Fruit fly (Drosophila melanogaster) whole organism, pupa: ENCODE data around the gene Rok.

ENCODE experiments used
- CG10348 ChIP-seq: fragments of 200-800 bp; sonication (Bioruptor generic); IDR thresholded peaks from 2 replicates; pipeline ENCODE4 v1.3.6; 2022; ENCODE audit warnings: missing biosample characterization, missing genetic modification characterization
- CG12605 ChIP-seq: fragments of 200-800 bp; sonication (Bioruptor generic); IDR thresholded peaks from 2 replicates; pipeline ENCODE4 v1.3.6; 2022; ENCODE audit warnings: missing biosample characterization, missing genetic modification characterization
- CG13204 ChIP-seq: fragments of 200-800 bp; sonication (Bioruptor generic); optimal IDR thresholded peaks from 2 replicates; lab custom pipeline; 2018; ENCODE audit warnings: missing biosample characterization, mild to moderate bottlenecking, missing genetic modification characterization, moderate library complexity
- CG14655 ChIP-seq: fragments of 200-800 bp; sonication (Bioruptor generic); optimal IDR thresholded peaks from 3 replicates; lab custom pipeline; 2017; ENCODE audit warnings: mild to moderate bottlenecking, missing biosample characterization, missing genetic modification reagents, missing genetic modification characterization
- CG15710 ChIP-seq: fragments of 200-800 bp; sonication (Bioruptor generic); optimal IDR thresholded peaks from 2 replicates; lab custom pipeline; 2018; ENCODE audit warnings: missing biosample characterization, mild to moderate bottlenecking, missing genetic modification characterization, moderate library complexity
- CG17806 ChIP-seq: fragments of 200-800 bp; sonication (Bioruptor generic); optimal IDR thresholded peaks from 2 replicates; lab custom pipeline; 2018; ENCODE audit warnings: missing biosample characterization, mild to moderate bottlenecking, missing genetic modification characterization, moderate library complexity
- CG32121 ChIP-seq: fragments of 200-800 bp; sonication (Bioruptor generic); IDR thresholded peaks from 2 replicates; pipeline ENCODE4 v1.3.6; 2022; ENCODE audit warnings: missing biosample characterization, missing genetic modification characterization
- CG34367 ChIP-seq: fragments of 200-800 bp; sonication (Bioruptor generic); optimal IDR thresholded peaks from 2 replicates; lab custom pipeline; 2018; ENCODE audit warnings: missing biosample characterization, mild to moderate bottlenecking, missing genetic modification characterization
- CG4496 ChIP-seq: fragments of 200-800 bp; sonication (Bioruptor generic); IDR thresholded peaks from 3 replicates; pipeline ENCODE4 v1.3.6; 2022; ENCODE audit warnings: missing biosample characterization, missing genetic modification characterization
- CG8159 ChIP-seq: fragments of 200-800 bp; sonication (Bioruptor generic); optimal IDR thresholded peaks from 3 replicates; lab custom pipeline; 2018; ENCODE audit warnings: missing biosample characterization, mild to moderate bottlenecking, missing genetic modification characterization, moderate library complexity
- CG8301 ChIP-seq: fragments of 200-800 bp; sonication (Bioruptor generic); optimal IDR thresholded peaks from 2 replicates; lab custom pipeline; 2018; ENCODE audit warnings: missing biosample characterization, mild to moderate bottlenecking, missing genetic modification characterization
- CG9948 ChIP-seq: fragments of 200-800 bp; sonication (Bioruptor generic); optimal IDR thresholded peaks from 2 replicates; lab custom pipeline; 2018; ENCODE audit warnings: missing biosample characterization, mild to moderate bottlenecking, missing genetic modification characterization, moderate library complexity
- D1 ChIP-seq: fragments of 200-800 bp; sonication (Bioruptor generic); optimal IDR thresholded peaks from 2 replicates; lab custom pipeline; 2018; ENCODE audit warnings: missing biosample characterization, mild to moderate bottlenecking, missing genetic modification characterization, moderate library complexity
- EcR ChIP-seq: fragments of 200-800 bp; sonication (Bioruptor generic); optimal IDR thresholded peaks from 3 replicates; lab custom pipeline; 2019; ENCODE audit warnings: missing biosample characterization, missing genetic modification characterization, mild to moderate bottlenecking, moderate library complexity, missing genetic modification reagents
- Ets98B ChIP-seq: fragments of 200-800 bp; sonication (Bioruptor generic); IDR thresholded peaks from 2 replicates; pipeline ENCODE4 v1.3.6; 2022; ENCODE audit warnings: missing biosample characterization, missing genetic modification characterization
- Pif1A ChIP-seq: fragments of 200-800 bp; sonication (Bioruptor generic); optimal IDR thresholded peaks from 3 replicates; lab custom pipeline; 2016; ENCODE audit warnings: missing biosample characterization, missing genetic modification characterization
- Pif1B ChIP-seq: fragments of 200-800 bp; sonication (Bioruptor generic); optimal IDR thresholded peaks from 3 replicates; lab custom pipeline; 2016; ENCODE audit warnings: missing biosample characterization, missing genetic modification characterization
- Snoo ChIP-seq: fragments of 200-800 bp; sonication (Bioruptor generic); optimal IDR thresholded peaks from 3 replicates; lab custom pipeline; 2017; ENCODE audit warnings: missing biosample characterization, mild to moderate bottlenecking, missing genetic modification characterization, inconsistent platforms
- fd96Ca ChIP-seq: fragments of 200-800 bp; sonication (Bioruptor generic); IDR thresholded peaks from 3 replicates; pipeline ENCODE4 v1.3.6; 2022; ENCODE audit warnings: missing biosample characterization, missing genetic modification characterization
- gl ChIP-seq: fragments of 200-800 bp; sonication (Bioruptor generic); optimal IDR thresholded peaks from 2 replicates; lab custom pipeline; 2018; ENCODE audit warnings: missing biosample characterization, mild to moderate bottlenecking, missing genetic modification characterization
- rn ChIP-seq: fragments of 200-800 bp; sonication (Bioruptor generic); IDR thresholded peaks from 2 replicates; pipeline ENCODE4 v1.3.6; 2022; ENCODE audit warnings: missing biosample characterization, missing genetic modification characterization

The Rok gene

DNA sequence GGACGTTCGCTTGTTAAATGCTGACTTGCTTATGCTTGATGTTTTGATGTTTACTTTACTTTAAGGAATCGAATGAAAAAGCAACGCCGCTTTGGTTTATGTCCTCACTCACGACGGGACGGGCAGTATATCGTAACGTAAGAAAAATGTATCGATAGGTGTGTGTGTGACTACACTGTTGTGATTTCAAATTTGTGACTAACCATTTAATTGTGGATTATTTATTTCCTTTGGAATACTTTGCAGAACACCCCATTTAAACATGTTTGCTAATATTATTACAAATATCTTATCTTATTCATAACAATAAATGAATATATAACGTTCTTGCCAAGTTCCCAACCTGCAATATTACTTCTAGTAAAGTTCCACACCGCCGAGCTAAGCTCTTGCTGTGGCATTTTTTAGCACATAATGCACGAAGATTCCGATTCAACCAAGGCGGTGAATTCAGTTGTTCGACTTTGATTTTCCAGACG lies 17.8 kb upstream of the Rok start, which contains the start of the genes Nemp and r:
Gene Nemp, minus strand, starts transcription at position 85 of the 479 bp plus-strand sequence.
Gene r, plus strand, starts transcription at position 429 of the 479 bp plus-strand sequence.
- TF ChIP-seq CG32121 (no peak), CG12605 (GFP tag; lab: Robert Waterston, UW) (no peak), rn (GFP tag; lab: Robert Waterston, UW) (no peak), CG14655 (no peak), fd96Ca (GFP tag; lab: Robert Waterston, UW) (no peak), gl (no peak), Ets98B (GFP tag; lab: Robert Waterston, UW) (no peak), Pif1A (GFP tag; lab: Kevin White, UChicago) (no peak), CG13204 (GFP tag; lab: Kevin White, UChicago) (no peak), CG17806 (no peak), EcR (no peak)

DNA sequence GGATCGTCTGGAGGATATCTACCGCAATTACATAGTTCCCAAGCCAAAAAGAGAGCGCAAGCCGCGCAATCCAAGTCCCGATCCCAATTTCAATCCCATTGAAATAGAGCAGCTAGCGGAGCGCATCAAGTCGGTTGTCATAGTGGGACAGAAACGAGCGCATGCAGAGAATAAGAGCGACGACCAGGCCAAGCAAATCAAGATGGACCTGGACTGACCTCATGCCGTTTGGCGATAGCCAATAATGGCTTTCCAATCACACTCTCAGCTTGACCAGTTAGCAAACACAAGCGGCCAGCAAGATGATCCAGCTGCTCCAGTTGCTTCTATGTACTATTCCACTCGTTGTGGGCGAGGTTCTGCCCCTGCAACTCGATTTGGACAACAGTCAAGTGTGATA lies 14.4 kb upstream of the Rok start:
- TF ChIP-seq CG8159 (tag; lab: Kevin White, UChicago) (no peak), CG13204 (GFP tag; lab: Kevin White, UChicago) (no peak), Pif1A (GFP tag; lab: Kevin White, UChicago) (no peak), Ets98B (GFP tag; lab: Robert Waterston, UW) (no peak), CG14655 (no peak), CG17806 (no peak), CG8301 (tag; lab: Kevin White, UChicago) (no peak), rn (GFP tag; lab: Robert Waterston, UW) (no peak), CG15710 (tag; lab: Kevin White, UChicago) (no peak), fd96Ca (GFP tag; lab: Robert Waterston, UW) (no peak)

dm6 chrX:16651098-16651497 lies 13.9 kb upstream of the Rok start, which contains the start of the genes CG32573 and CG42512:
Gene CG32573, plus strand, starts transcription at chrX:16651376.
Gene CG42512, plus strand, starts transcription at chrX:16651376.
- TF ChIP-seq CG4496 (GFP tag; lab: Robert Waterston, UW) = no peak

DNA sequence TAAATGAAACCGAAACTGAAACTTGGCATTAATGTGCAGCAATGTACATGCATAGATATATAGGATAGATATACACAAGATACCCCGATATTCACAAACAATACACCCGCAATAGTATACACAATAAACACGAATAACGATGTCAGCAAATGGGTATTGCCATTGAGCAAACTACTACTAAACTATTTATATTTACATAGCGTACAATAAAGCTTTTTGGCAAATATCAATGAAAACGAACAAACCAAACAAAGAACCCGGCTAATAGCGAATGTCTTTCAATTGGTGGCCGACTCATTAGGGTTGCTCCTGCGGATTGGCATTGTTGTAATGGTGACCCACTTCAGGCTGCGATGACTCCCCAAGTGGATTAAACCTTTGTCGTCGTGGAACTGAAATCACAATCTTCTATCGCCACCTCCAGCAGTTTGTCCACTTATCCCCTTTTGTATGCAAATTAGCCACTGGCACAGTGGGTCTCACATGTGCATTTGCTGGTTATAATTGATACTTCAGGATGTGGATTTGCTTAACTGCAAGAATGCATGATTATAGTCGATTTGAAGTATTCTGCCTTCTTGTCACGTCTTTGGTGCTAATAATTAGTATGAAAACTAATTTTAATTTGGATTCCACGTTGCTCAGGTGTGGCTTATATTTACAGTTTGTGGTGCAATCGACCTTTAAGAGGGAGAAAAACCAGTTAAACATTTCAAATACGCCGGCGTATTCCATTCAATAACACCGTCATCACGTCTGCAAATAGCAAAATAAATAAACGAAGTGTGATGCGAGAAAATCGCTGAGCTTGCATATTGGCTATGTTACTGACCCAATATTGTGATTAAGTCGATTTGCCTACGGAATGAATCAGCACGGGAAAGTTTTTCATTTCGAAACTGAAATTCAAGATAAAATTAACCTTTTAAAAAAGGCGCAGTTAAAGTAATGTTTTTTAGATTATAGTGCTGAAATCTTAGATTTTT lies 13.2 kb upstream of the Rok start:
- TF ChIP-seq EcR = no peak
- TF ChIP-seq Pif1B (GFP tag; lab: Kevin White, UChicago) = peak; percentile 60
- TF ChIP-seq CG15710 (tag; lab: Kevin White, UChicago) = no peak
- TF ChIP-seq CG10348 (GFP tag; lab: Robert Waterston, UW) = no peak
- TF ChIP-seq CG8301 (tag; lab: Kevin White, UChicago) = no peak
- TF ChIP-seq CG8159 (tag; lab: Kevin White, UChicago) = no peak
- TF ChIP-seq Ets98B (GFP tag; lab: Robert Waterston, UW) = peak; percentile 81
- TF ChIP-seq rn (GFP tag; lab: Robert Waterston, UW) = no peak
- peak; percentile 82 for TF ChIP-seq fd96Ca (GFP tag; lab: Robert Waterston, UW)
- no peak for TF ChIP-seq CG14655
- no peak for TF ChIP-seq CG13204 (GFP tag; lab: Kevin White, UChicago)
- peak; percentile 61; the same call in 2 of the 3 replicates for TF ChIP-seq CG4496 (GFP tag; lab: Robert Waterston, UW)
- peak; percentile 58 for TF ChIP-seq Snoo (tag; lab: Kevin White, UChicago)
- no peak for TF ChIP-seq gl
- 0 out of 2 replicates have a peak, but pooled peaks have one; percentile 7 for TF ChIP-seq CG32121
- no peak for TF ChIP-seq CG9948 (tag; lab: Kevin White, UChicago)
- peak; percentile 74 for TF ChIP-seq Pif1A (GFP tag; lab: Kevin White, UChicago)
- no peak for TF ChIP-seq CG34367
- TF ChIP-seq CG17806 = no peak
- no peak for TF ChIP-seq D1
- no peak for TF ChIP-seq CG12605 (GFP tag; lab: Robert Waterston, UW)

DNA sequence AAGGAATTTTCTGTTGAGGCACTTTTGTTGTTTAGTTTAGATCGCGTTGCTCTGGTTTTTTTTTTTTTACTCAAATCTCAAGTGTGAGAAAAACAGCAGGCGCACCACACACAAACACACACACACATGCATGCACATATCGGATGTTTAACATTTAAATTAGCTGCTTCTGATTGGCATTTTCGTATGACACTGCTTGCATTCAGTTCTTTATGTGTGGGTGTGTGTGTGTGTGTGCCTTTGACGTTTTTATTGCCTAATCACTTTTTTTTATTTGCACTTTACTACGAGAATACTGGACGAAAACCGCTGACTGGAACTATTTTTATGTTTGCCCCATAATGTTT lies 11.2 kb upstream of the Rok start:
- TF ChIP-seq CG32121 = 0 out of 2 replicates have a peak, but pooled peaks have one; percentile 14
- no peak for TF ChIP-seq D1

dm6 chrX:16647737-16648434 lies 10.7 kb upstream of the Rok start:
- TF ChIP-seq EcR (peak; percentile 72), CG4496 (GFP tag; lab: Robert Waterston, UW) (no peak), CG13204 (GFP tag; lab: Kevin White, UChicago) (peak; percentile 61), Snoo (tag; lab: Kevin White, UChicago) (no peak), CG10348 (GFP tag; lab: Robert Waterston, UW) (no peak), gl (peak; percentile 7), CG8301 (tag; lab: Kevin White, UChicago) (no peak), Pif1A (GFP tag; lab: Kevin White, UChicago) (no peak), fd96Ca (GFP tag; lab: Robert Waterston, UW) (no peak), rn (GFP tag; lab: Robert Waterston, UW) (no peak), CG14655 (no peak), D1 (no peak), CG34367 (no peak), Pif1B (GFP tag; lab: Kevin White, UChicago) (peak; percentile 26), CG12605 (GFP tag; lab: Robert Waterston, UW) (peak; percentile 17; the same call in 1 of the 2 replicates), Ets98B (GFP tag; lab: Robert Waterston, UW) (peak; percentile 9; the same call in 1 of the 2 replicates)
